Worm (Caenorhabditis elegans): ENCODE results near the gene clec-63.

ce11 chrII:12850129-12850528, 45.3 kb upstream of the clec-63 start, which contains the start of gene Y46G5A.28:
- TF ChIP-seq med-1 (GFP tag; optimal IDR thresholded peaks at IDR 0.05; ENCODE audit: insufficient read depth) (no peak), ref-1 (GFP tag; conservative IDR thresholded peaks at IDR 0.05) (no peak), flt-1 (GFP tag; IDR thresholded peaks at IDR 0.05) (no peak), ztf-29 (GFP tag; IDR thresholded peaks at IDR 0.05) (no peak), tab-1 (GFP tag; IDR thresholded peaks at IDR 0.05) (no peak), ztf-23 (GFP tag; IDR thresholded peaks at IDR 0.05) (no peak), T22C8.4 (GFP tag; IDR thresholded peaks at IDR 0.05) (no peak), klf-2 (GFP tag; conservative IDR thresholded peaks at IDR 0.05) (no peak), cog-1 (tag; optimal IDR thresholded peaks at IDR 0.05) (no peak)

Measured in whole organism, midembryonic.